Worm (Caenorhabditis elegans) whole organism, L1 larva: ENCODE results near the gene tbce-1.

ENCODE experiments used
- C34B4.2 ChIP-seq: sonication (generic microtip); optimal IDR thresholded peaks from 2 replicates; lab custom pipeline; 2017; ENCODE audit warnings: mild to moderate bottlenecking, missing genetic modification characterization, missing compliant biosample characterization
- F16B12.6 ChIP-seq: fragments of 150-350 bp; optimal IDR thresholded peaks from 2 replicates; lab custom pipeline; 2014; ENCODE audit warnings: missing biosample characterization, missing genetic modification characterization
- alr-1 ChIP-seq: fragments of 200-800 bp; sonication (Bioruptor generic); optimal IDR thresholded peaks from 2 replicates; lab custom pipeline; 2018; ENCODE audit warnings: borderline replicate concordance, mild to moderate bottlenecking, missing genetic modification characterization, missing compliant biosample characterization
- ceh-63 ChIP-seq: fragments of 200-800 bp; sonication (Bioruptor generic); optimal IDR thresholded peaks from 2 replicates; lab custom pipeline; 2018; ENCODE audit warnings: mild to moderate bottlenecking, missing genetic modification characterization, missing compliant biosample characterization
- ceh-82 ChIP-seq, 3 experiments: fragments of 150-350 bp in 1 of 3; sonication (generic microtip) in 2 of 3; optimal IDR thresholded peaks; 2 replicates each; lab custom pipeline; 2014 to 2017; ENCODE audit warnings: missing biosample characterization in 3 of 3, missing genetic modification characterization in 3 of 3
- dpl-1 ChIP-seq, 3 experiments: fragments of 150-350 bp in 2 of 3; sonication (generic microtip) in 1 of 3; optimal IDR thresholded peaks; 2 replicates each; lab custom pipeline; 2014 to 2017; ENCODE audit warnings: missing biosample characterization in 3 of 3, missing genetic modification characterization in 3 of 3, missing genetic modification reagents in 3 of 3
- dsc-1 ChIP-seq: sonication (generic microtip); optimal IDR thresholded peaks from 2 replicates; lab custom pipeline; 2016; ENCODE audit warnings: mild to moderate bottlenecking, missing genetic modification characterization, missing compliant biosample characterization
- efl-3 ChIP-seq: fragments of 200-800 bp; sonication (Bioruptor generic); optimal IDR thresholded peaks from 2 replicates; lab custom pipeline; 2018; ENCODE audit warnings: mild to moderate bottlenecking, missing genetic modification characterization, missing compliant biosample characterization
- elt-2 ChIP-seq: sonication (generic microtip); optimal IDR thresholded peaks from 2 replicates; lab custom pipeline; 2016; ENCODE audit warnings: missing genetic modification characterization, mild to moderate bottlenecking, inconsistent platforms, missing compliant biosample characterization, missing genetic modification reagents
- elt-3 ChIP-seq, 6 experiments: fragments of 150-350 bp in 1 of 6; sonication (generic microtip); optimal IDR thresholded peaks; 2 replicates each; lab custom pipeline; 2017 to 2018; ENCODE audit warnings: missing biosample characterization in 6 of 6, missing genetic modification characterization in 6 of 6, inconsistent platforms in 1 of 6
- ets-5 ChIP-seq: fragments of 200-800 bp; sonication (Bioruptor generic); IDR thresholded peaks from 2 replicates; pipeline ENCODE4 v1.3.6; 2022; ENCODE audit warnings: missing genetic modification characterization, missing compliant biosample characterization
- fkh-4 ChIP-seq: sonication (generic microtip); optimal IDR thresholded peaks from 2 replicates; lab custom pipeline; 2016; ENCODE audit warnings: missing compliant biosample characterization, missing genetic modification characterization, borderline replicate concordance
- hpl-2 ChIP-seq: fragments of 150-350 bp; optimal IDR thresholded peaks from 2 replicates; lab custom pipeline; 2014; ENCODE audit warnings: missing biosample characterization, missing genetic modification reagents, missing genetic modification characterization
- lin-14 ChIP-seq: fragments of 200-800 bp; sonication (Bioruptor generic); optimal IDR thresholded peaks from 2 replicates; lab custom pipeline; 2018; ENCODE audit warnings: mild to moderate bottlenecking, missing genetic modification characterization, moderate library complexity, missing compliant biosample characterization
- lin-39 ChIP-seq: fragments of 150-350 bp; optimal IDR thresholded peaks from 2 replicates; lab custom pipeline; 2014; ENCODE audit warnings: missing biosample characterization, missing genetic modification reagents, missing genetic modification characterization
- lsy-2 ChIP-seq, 2 experiments: fragments of 150-350 bp; optimal IDR thresholded peaks; 2 replicates each; lab custom pipeline; 2014; ENCODE audit warnings: missing biosample characterization in 2 of 2, missing genetic modification characterization in 2 of 2
- mab-9 ChIP-seq: fragments of 200-800 bp; sonication (Bioruptor generic); IDR thresholded peaks from 2 replicates; pipeline ENCODE4 v1.3.6; 2022; ENCODE audit warnings: missing genetic modification reagents, missing genetic modification characterization, missing compliant biosample characterization
- mdl-1 ChIP-seq, 2 experiments: fragments of 150-350 bp; optimal IDR thresholded peaks; 2 replicates each; lab custom pipeline; 2014 to 2017; ENCODE audit warnings: missing biosample characterization in 2 of 2, missing genetic modification characterization in 2 of 2, inconsistent platforms in 1 of 2
- nhr-12 ChIP-seq: sonication (generic microtip); optimal IDR thresholded peaks from 2 replicates; lab custom pipeline; 2017; ENCODE audit warnings: missing biosample characterization, missing genetic modification characterization
- nhr-19 ChIP-seq: fragments of 200-800 bp; sonication (Bioruptor generic); conservative IDR thresholded peaks from 2 replicates; pipeline ENCODE4 v1.3.6; 2022; ENCODE audit warnings: missing genetic modification characterization, missing compliant biosample characterization
- nhr-71 ChIP-seq: sonication (generic microtip); optimal IDR thresholded peaks from 2 replicates; lab custom pipeline; 2016; ENCODE audit warnings: mild to moderate bottlenecking, missing genetic modification characterization, moderate library complexity, missing compliant biosample characterization
- pag-3 ChIP-seq: sonication (generic microtip); optimal IDR thresholded peaks from 2 replicates; lab custom pipeline; 2017; ENCODE audit warnings: missing genetic modification characterization, mild to moderate bottlenecking, missing compliant biosample characterization, antibody characterized with exemption, borderline replicate concordance; ENCODE audit not compliant: insufficient read depth
- pax-3 ChIP-seq: fragments of 200-800 bp; sonication (Bioruptor generic); optimal IDR thresholded peaks from 2 replicates; lab custom pipeline; 2018; ENCODE audit warnings: mild to moderate bottlenecking, missing genetic modification characterization, moderate library complexity, missing compliant biosample characterization
- skn-1 ChIP-seq: fragments of 150-350 bp; optimal IDR thresholded peaks from 2 replicates; lab custom pipeline; 2014; ENCODE audit warnings: missing biosample characterization, missing genetic modification characterization
- sox-4 ChIP-seq: sonication (generic microtip); optimal IDR thresholded peaks from 2 replicates; lab custom pipeline; 2016; ENCODE audit warnings: missing genetic modification characterization, missing compliant biosample characterization
- sup-37 ChIP-seq: fragments of 200-800 bp; sonication (Bioruptor generic); optimal IDR thresholded peaks from 2 replicates; lab custom pipeline; 2018; ENCODE audit warnings: mild to moderate bottlenecking, missing genetic modification characterization, missing compliant biosample characterization
- tbx-2 ChIP-seq: sonication (generic microtip); optimal IDR thresholded peaks from 2 replicates; lab custom pipeline; 2016; ENCODE audit warnings: missing genetic modification characterization, missing compliant biosample characterization
- tlp-1 ChIP-seq: fragments of 150-350 bp; optimal IDR thresholded peaks from 2 replicates; lab custom pipeline; 2014; ENCODE audit warnings: missing biosample characterization, missing genetic modification characterization
- unc-30 ChIP-seq: sonication (generic microtip); optimal IDR thresholded peaks from 2 replicates; lab custom pipeline; 2017; ENCODE audit warnings: missing biosample characterization, missing genetic modification characterization
- unc-62 ChIP-seq: fragments of 150-350 bp; optimal IDR thresholded peaks from 2 replicates; lab custom pipeline; 2014; ENCODE audit warnings: missing biosample characterization, missing genetic modification reagents, missing genetic modification characterization
- vab-15 ChIP-seq: sonication (generic microtip); optimal IDR thresholded peaks from 2 replicates; lab custom pipeline; 2017; ENCODE audit warnings: missing genotype, mild to moderate bottlenecking, missing genetic modification characterization, missing compliant biosample characterization
- xbp-1 ChIP-seq: sonication (generic microtip); optimal IDR thresholded peaks from 2 replicates; lab custom pipeline; 2016; ENCODE audit warnings: missing genetic modification characterization, missing compliant biosample characterization
- ztf-4 ChIP-seq: fragments of 150-350 bp; optimal IDR thresholded peaks from 2 replicates; lab custom pipeline; 2014; ENCODE audit warnings: missing biosample characterization, missing genetic modification characterization

Gene tbce-1

ce11 chrIV:8254193-8254592 lies 40.3 kb upstream of the tbce-1 start:
- TF ChIP-seq mdl-1 (tag; optimal IDR thresholded peaks at IDR 0.05; lab: Kevin White, UChicago) = no peak
- no peak for TF ChIP-seq ztf-4
- no peak for TF ChIP-seq nhr-19 (GFP tag; lab: Robert Waterston, UW)

ce11 chrIV:8255221-8255620 lies 39.3 kb upstream of the tbce-1 start:
- TF ChIP-seq elt-2 (tag; lab: Kevin White, UChicago) = peak; percentile 33
- no peak for TF ChIP-seq mab-9 (GFP tag; lab: Robert Waterston, UW)

- TF ChIP-seq lin-14 (GFP tag; lab: Kevin White, UChicago) (no peak), unc-62 (GFP tag; lab: Kevin White, UChicago) (no peak), nhr-12 (tag; lab: Kevin White, UChicago) (no peak), dsc-1 (no peak), hpl-2 (GFP tag; lab: Kevin White, UChicago) (no peak), sup-37 (GFP tag; lab: Kevin White, UChicago) (no peak), C34B4.2 (tag; lab: Kevin White, UChicago) (no peak), xbp-1 (tag; lab: Kevin White, UChicago) (no peak), lin-39 (tag; lab: Kevin White, UChicago) (no peak), F16B12.6 (no peak), ztf-4 (no peak)
Measured at ce11 chrIV:8259904-8260303, 34.6 kb upstream of the tbce-1 start, which contains the start of gene K07H8.7. K07H8.7 (minus strand) TSS chrIV:8260004.

- no peak for TF ChIP-seq nhr-71 (tag; lab: Kevin White, UChicago)
Measured at ce11 chrIV:8260848-8261638, 33.4 kb upstream of the tbce-1 start, which contains the start of gene vit-6. vit-6 (plus strand) TSS chrIV:8261157.

DNA sequence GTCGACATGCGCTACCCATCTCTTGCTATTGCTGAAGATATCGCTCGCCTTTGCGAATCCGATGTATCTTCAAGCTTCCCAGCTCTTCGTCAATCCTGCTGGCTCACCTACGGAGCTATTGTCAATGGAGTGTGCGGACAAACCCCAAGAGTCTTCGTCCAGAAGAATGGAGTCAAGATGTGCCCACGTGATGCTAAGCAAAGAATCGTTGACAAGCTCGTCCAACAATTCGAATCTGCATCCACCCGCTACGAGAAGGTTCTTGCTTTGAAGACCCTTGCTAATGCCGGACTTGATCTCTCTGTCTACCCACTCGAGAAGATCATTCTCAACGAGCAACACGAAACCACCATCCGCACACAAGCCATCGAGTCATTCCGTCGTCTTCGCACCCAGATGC lies 31.8 kb upstream of the tbce-1 start:
- no peak for TF ChIP-seq alr-1 (tag; lab: Kevin White, UChicago)
- no peak for TF ChIP-seq ets-5
- no peak for TF ChIP-seq skn-1 (tag; lab: Kevin White, UChicago)
- TF ChIP-seq tbx-2 (tag; lab: Kevin White, UChicago) = no peak
- no peak for TF ChIP-seq efl-3 (GFP tag; lab: Kevin White, UChicago)
- TF ChIP-seq ceh-82 (tag; optimal IDR thresholded peaks at IDR 0.05; lab: Kevin White, UChicago) = no peak
- TF ChIP-seq, all 84 proteins: peak for 0

DNA sequence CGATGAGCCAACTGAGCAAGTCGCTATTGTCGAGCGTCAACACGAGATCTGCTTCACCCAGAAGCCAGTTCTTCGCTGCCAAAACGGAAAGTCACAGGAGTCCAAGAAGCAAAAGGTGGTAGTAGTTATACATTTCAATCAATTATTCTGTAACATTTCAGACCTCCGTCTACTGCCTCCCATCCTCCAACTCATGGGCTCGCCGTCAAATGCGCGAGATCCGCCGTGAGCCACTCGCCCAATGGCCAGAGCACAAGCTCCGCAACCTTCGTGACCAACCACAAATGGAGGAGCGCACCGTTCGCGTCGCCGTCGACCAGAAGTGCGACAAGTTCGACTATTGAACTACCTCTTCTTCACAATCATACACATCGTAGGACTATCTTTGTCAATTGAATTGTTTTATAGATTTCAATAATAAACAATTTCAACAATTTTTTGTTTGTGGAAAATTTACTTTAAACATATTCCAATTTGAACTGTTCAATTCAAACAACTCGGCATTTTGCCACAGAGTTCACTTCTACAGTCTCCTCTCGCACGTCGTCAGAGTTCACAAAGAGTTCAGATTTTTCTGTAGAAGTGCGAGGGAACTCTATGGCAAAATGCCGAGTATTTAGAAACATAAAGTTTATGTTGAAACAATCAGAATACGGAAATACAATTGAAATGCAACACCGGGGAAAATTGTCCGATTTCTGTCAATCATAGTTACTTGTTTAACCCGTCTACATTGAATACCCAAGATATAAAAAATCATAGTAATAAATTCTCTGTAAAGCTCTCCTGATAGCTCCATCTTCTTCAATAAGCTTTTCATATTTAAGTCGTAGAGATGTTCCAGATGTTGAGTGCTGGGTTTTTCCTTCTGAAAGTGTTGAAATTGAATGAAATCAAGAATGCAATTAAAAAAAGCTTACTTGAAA lies 28.2 kb upstream of the tbce-1 start:
- TF ChIP-seq nhr-19 (GFP tag; lab: Robert Waterston, UW) (no peak), fkh-4 (no peak), xbp-1 (tag; lab: Kevin White, UChicago) (no peak), sox-4 (tag; lab: Kevin White, UChicago) (no peak), dsc-1 (no peak), elt-3 (tag; optimal IDR thresholded peaks at IDR 0.05; lab: Kevin White, UChicago) (no peak), vab-15 (tag; lab: Kevin White, UChicago) (no peak), ceh-63 (no peak), unc-30 (tag; lab: Kevin White, UChicago) (no peak), lsy-2 (tag; optimal IDR thresholded peaks at IDR 0.05; lab: Kevin White, UChicago) (no peak), pag-3 (tag; lab: Kevin White, UChicago) (no peak), dpl-1 (GFP tag; optimal IDR thresholded peaks at IDR 0.05; lab: Kevin White, UChicago) (no peak), tlp-1 (tag; lab: Kevin White, UChicago) (no peak), pax-3 (tag; lab: Kevin White, UChicago) (no peak)
